Fruit fly (Drosophila melanogaster): ENCODE data around the gene CG6696.
A peak's percentile ranks its signal among the peaks of the same experiment; 100 is the strongest.

CG6696 gene

dm6 chrX:18676756-18677155, 14.8 kb upstream of the CG6696 start:
- no peak for TF ChIP-seq CG17806 (tag; optimal IDR thresholded peaks at IDR 0.05)
- peak; percentile 86 for TF ChIP-seq EcR (GFP tag; optimal IDR thresholded peaks at IDR 0.05)
- peak; percentile 8 for TF ChIP-seq CG13204 (GFP tag; optimal IDR thresholded peaks at IDR 0.05)

- no peak for TF ChIP-seq CG15710 (tag; optimal IDR thresholded peaks at IDR 0.05)
- no peak for TF ChIP-seq Ets98B (GFP tag; IDR thresholded peaks at IDR 0.05)
- peak; percentile 51 for TF ChIP-seq CG14655 (GFP tag; optimal IDR thresholded peaks at IDR 0.05)
- TF ChIP-seq CG9948 (tag; optimal IDR thresholded peaks at IDR 0.05), result no peak
- no peak for TF ChIP-seq CG4496 (GFP tag; IDR thresholded peaks at IDR 0.05)
- TF ChIP-seq CG32121 (GFP tag; IDR thresholded peaks at IDR 0.05), result no peak
- no peak for TF ChIP-seq CG8159 (tag; optimal IDR thresholded peaks at IDR 0.05)
- no peak for TF ChIP-seq Snoo (tag; optimal IDR thresholded peaks at IDR 0.05)
- no peak for TF ChIP-seq EcR (GFP tag; optimal IDR thresholded peaks at IDR 0.05)
- TF ChIP-seq Pif1A (GFP tag; optimal IDR thresholded peaks at IDR 0.05), result peak; percentile 6
Observed at dm6 chrX:18675702-18676101, 13.7 kb upstream of the CG6696 start.

- TF ChIP-seq CG34367 (tag; optimal IDR thresholded peaks at IDR 0.05) (no peak), CG13204 (GFP tag; optimal IDR thresholded peaks at IDR 0.05) (peak; percentile 70), EcR (GFP tag; optimal IDR thresholded peaks at IDR 0.05) (peak; percentile 92), CG4496 (GFP tag; IDR thresholded peaks at IDR 0.05) (peak; percentile 59; the same call in 1 of the 3 replicates), fd96Ca (GFP tag; IDR thresholded peaks at IDR 0.05) (no peak)
Observed at dm6 chrX:18675272-18675671, 13.3 kb upstream of the CG6696 start.

dm6 chrX:18672900-18673529, 11.1 kb upstream of the CG6696 start:
- TF ChIP-seq fd96Ca (GFP tag; IDR thresholded peaks at IDR 0.05) (no peak), EcR (GFP tag; optimal IDR thresholded peaks at IDR 0.05) (no peak), CG8301 (tag; optimal IDR thresholded peaks at IDR 0.05) (no peak), CG13204 (GFP tag; optimal IDR thresholded peaks at IDR 0.05) (no peak), rn (GFP tag; IDR thresholded peaks at IDR 0.05) (no peak), D1 (tag; optimal IDR thresholded peaks at IDR 0.05) (no peak), gl (tag; optimal IDR thresholded peaks at IDR 0.05) (no peak), CG8159 (tag; optimal IDR thresholded peaks at IDR 0.05) (no peak), CG14655 (GFP tag; optimal IDR thresholded peaks at IDR 0.05) (no peak), CG10348 (GFP tag; IDR thresholded peaks at IDR 0.05) (no peak), Pif1B (GFP tag; optimal IDR thresholded peaks at IDR 0.05) (no peak), CG17806 (tag; optimal IDR thresholded peaks at IDR 0.05) (no peak), Ets98B (GFP tag; IDR thresholded peaks at IDR 0.05) (no peak), CG32121 (GFP tag; IDR thresholded peaks at IDR 0.05) (no peak), CG9948 (tag; optimal IDR thresholded peaks at IDR 0.05) (no peak), CG12605 (GFP tag; IDR thresholded peaks at IDR 0.05) (no peak), Snoo (tag; optimal IDR thresholded peaks at IDR 0.05) (no peak), CG4496 (GFP tag; IDR thresholded peaks at IDR 0.05) (no peak)

DNA sequence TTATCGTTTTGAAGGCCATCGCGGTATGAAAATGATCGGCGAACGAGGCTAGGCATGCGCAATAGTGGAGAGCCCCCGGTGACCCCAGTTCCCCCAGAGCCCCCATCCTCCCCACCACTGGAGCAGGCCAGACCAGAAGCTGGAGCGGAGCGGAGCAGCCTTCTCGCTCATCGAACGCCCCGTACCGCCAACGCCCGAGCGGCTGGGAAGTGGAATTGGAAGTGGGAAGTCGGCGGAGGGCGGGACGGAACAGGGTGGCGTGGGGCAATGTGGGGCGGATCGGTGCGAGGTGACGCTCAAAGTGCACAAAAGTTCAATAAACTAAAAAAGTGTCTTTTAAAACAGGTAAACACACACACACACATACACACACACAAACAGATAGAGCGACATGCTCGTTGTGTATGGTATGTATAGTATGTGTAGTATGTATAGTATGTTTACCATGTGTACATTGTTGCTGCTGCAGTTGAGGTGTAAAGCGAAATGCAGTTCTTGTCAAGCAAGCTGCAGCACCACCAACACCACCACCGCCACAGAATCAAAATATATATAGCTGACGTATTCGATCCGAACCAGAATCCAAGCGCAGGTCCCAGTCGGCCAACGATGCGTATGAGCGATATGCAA, 9.7 kb upstream of the CG6696 start:
- TF ChIP-seq CG13204 (GFP tag; optimal IDR thresholded peaks at IDR 0.05) (peak; percentile 56), CG15710 (tag; optimal IDR thresholded peaks at IDR 0.05) (no peak), EcR (GFP tag; optimal IDR thresholded peaks at IDR 0.05) (peak; percentile 92), CG4496 (GFP tag; IDR thresholded peaks at IDR 0.05) (peak; percentile 8; the same call in 1 of the 3 replicates), CG32121 (GFP tag; IDR thresholded peaks at IDR 0.05) (no peak), CG8159 (tag; optimal IDR thresholded peaks at IDR 0.05) (no peak), CG9948 (tag; optimal IDR thresholded peaks at IDR 0.05) (no peak), CG8301 (tag; optimal IDR thresholded peaks at IDR 0.05) (no peak), gl (tag; optimal IDR thresholded peaks at IDR 0.05) (no peak), Snoo (tag; optimal IDR thresholded peaks at IDR 0.05) (no peak), D1 (tag; optimal IDR thresholded peaks at IDR 0.05) (no peak), rn (GFP tag; IDR thresholded peaks at IDR 0.05) (no peak)

DNA sequence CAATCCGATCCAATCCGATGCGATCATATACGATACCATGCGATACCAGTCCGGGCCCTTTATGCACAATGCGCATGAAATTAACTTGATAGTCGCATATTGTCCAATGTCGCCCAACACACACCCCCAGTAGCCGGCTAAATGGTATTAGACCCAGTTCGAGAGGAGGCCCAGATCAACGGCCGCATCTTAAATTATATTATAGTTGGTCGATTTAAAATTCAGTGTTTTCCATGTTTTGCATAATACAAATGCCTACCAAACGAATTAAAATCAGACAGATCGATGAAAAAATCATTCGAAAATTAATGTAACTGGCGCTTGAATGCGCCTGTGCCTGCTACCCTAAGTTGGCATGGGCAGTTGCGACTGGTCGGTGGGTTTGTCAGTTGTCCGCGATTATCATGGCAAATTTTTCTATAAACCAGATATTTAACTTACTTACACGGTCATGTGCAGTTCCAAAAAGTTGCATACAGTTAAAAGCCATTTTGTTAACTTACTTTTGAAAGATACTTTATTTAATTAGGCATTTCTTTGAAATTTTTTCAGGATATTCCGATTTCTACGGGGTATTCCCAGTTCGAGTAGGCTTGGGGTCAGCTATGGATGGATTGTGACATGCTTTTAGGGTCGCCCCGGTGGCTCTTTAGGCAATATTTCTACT, 8.0 kb upstream of the CG6696 start:
- TF ChIP-seq CG32121 (GFP tag; IDR thresholded peaks at IDR 0.05) (no peak), rn (GFP tag; IDR thresholded peaks at IDR 0.05) (no peak), CG12605 (GFP tag; IDR thresholded peaks at IDR 0.05) (no peak), CG10348 (GFP tag; IDR thresholded peaks at IDR 0.05) (no peak), CG8159 (tag; optimal IDR thresholded peaks at IDR 0.05) (no peak), CG13204 (GFP tag; optimal IDR thresholded peaks at IDR 0.05) (no peak), CG8301 (tag; optimal IDR thresholded peaks at IDR 0.05) (no peak), CG34367 (tag; optimal IDR thresholded peaks at IDR 0.05) (no peak), CG15710 (tag; optimal IDR thresholded peaks at IDR 0.05) (no peak), CG9948 (tag; optimal IDR thresholded peaks at IDR 0.05) (no peak), Pif1A (GFP tag; optimal IDR thresholded peaks at IDR 0.05) (no peak), Ets98B (GFP tag; IDR thresholded peaks at IDR 0.05) (no peak)

Measured in whole organism, pupa.